Worm (Caenorhabditis elegans) whole organism, early embryonic: ENCODE measurements around the gene C05E4.15.

Experiments used
- B0310.2 ChIP-seq: sonication (generic microtip); optimal IDR thresholded peaks from 2 replicates; lab custom pipeline; 2016; ENCODE audit warnings: mild to moderate bottlenecking, missing genetic modification characterization, missing compliant biosample characterization
- F13C5.2 ChIP-seq: sonication (generic microtip); optimal IDR thresholded peaks from 2 replicates; lab custom pipeline; 2017; ENCODE audit warnings: mild to moderate bottlenecking, missing genetic modification characterization, inconsistent platforms, missing compliant biosample characterization
- aly-1 ChIP-seq: sonication (generic microtip); optimal IDR thresholded peaks from 2 replicates; lab custom pipeline; 2016; ENCODE audit warnings: missing genetic modification characterization, missing compliant biosample characterization
- ama-1 ChIP-seq: fragments of 150-350 bp; optimal IDR thresholded peaks from 2 replicates; lab custom pipeline; 2014
- ceh-13 ChIP-seq: fragments of 200-800 bp; sonication (Bioruptor generic); optimal IDR thresholded peaks from 2 replicates; lab custom pipeline; 2018; ENCODE audit warnings: mild to moderate bottlenecking, missing genetic modification characterization, missing compliant biosample characterization
- ceh-36 ChIP-seq: sonication (generic microtip); optimal IDR thresholded peaks from 2 replicates; lab custom pipeline; 2016; ENCODE audit warnings: missing genetic modification characterization, inconsistent platforms, missing compliant biosample characterization
- ets-7 ChIP-seq: sonication (generic microtip); optimal IDR thresholded peaks from 2 replicates; lab custom pipeline; 2016; ENCODE audit warnings: missing genotype, missing genetic modification characterization, missing compliant biosample characterization
- flt-1 ChIP-seq: fragments of 200-800 bp; sonication (Bioruptor generic); IDR thresholded peaks from 2 replicates; pipeline ENCODE4 v1.3.6; 2022; ENCODE audit warnings: missing genetic modification characterization, missing compliant biosample characterization
- hmbx-1 ChIP-seq: sonication (generic microtip); optimal IDR thresholded peaks from 2 replicates; lab custom pipeline; 2016; ENCODE audit warnings: mild to moderate bottlenecking, missing genetic modification characterization, missing compliant biosample characterization
- hmg-4 ChIP-seq: fragments of 200-800 bp; sonication (Bioruptor generic); optimal IDR thresholded peaks from 2 replicates; lab custom pipeline; 2018; ENCODE audit warnings: mild to moderate bottlenecking, missing genetic modification characterization, missing compliant biosample characterization
- hnd-1 ChIP-seq: sonication (generic microtip); optimal IDR thresholded peaks from 2 replicates; lab custom pipeline; 2016; ENCODE audit warnings: missing genetic modification characterization, missing compliant biosample characterization
- pes-1 ChIP-seq: fragments of 200-800 bp; sonication (Bioruptor generic); IDR thresholded peaks from 2 replicates; pipeline ENCODE4 v1.3.6; 2022; ENCODE audit warnings: missing genetic modification reagents, missing genetic modification characterization, missing compliant biosample characterization
- scrt-1 ChIP-seq: fragments of 200-800 bp; sonication (Bioruptor generic); IDR thresholded peaks from 2 replicates; pipeline ENCODE4 v1.3.6; 2022; ENCODE audit warnings: missing genetic modification characterization, missing compliant biosample characterization
- sea-1 ChIP-seq: fragments of 200-800 bp; sonication (Bioruptor generic); conservative IDR thresholded peaks from 2 replicates; pipeline ENCODE4 v1.3.6; 2022; ENCODE audit warnings: missing genetic modification characterization, missing compliant biosample characterization
- tbx-11 ChIP-seq: fragments of 200-800 bp; sonication (Bioruptor generic); IDR thresholded peaks from 2 replicates; pipeline ENCODE4 v1.3.6; 2022; ENCODE audit warnings: missing genetic modification characterization, missing compliant biosample characterization
- tbx-37 ChIP-seq: fragments of 200-800 bp; sonication (Bioruptor generic); conservative IDR thresholded peaks from 2 replicates; pipeline ENCODE4 v1.3.6; 2022; ENCODE audit warnings: missing genetic modification reagents, missing genetic modification characterization, missing compliant biosample characterization
- tra-4 ChIP-seq: sonication (generic microtip); optimal IDR thresholded peaks from 2 replicates; lab custom pipeline; 2017; ENCODE audit warnings: missing genetic modification characterization, missing compliant biosample characterization

Gene C05E4.15

ce11 chrV:743348-743747 lies 17.8 kb downstream of the C05E4.15 start, which contains the start of gene str-134:
TSS of gene str-134 (plus strand) at chrV:743648.
- TF ChIP-seq ama-1 (lab: Kevin White, UChicago) = no peak
- no peak for TF ChIP-seq pes-1 (GFP tag; lab: Robert Waterston, UW)
- TF ChIP-seq sea-1 (GFP tag; lab: Robert Waterston, UW) = no peak
- TF ChIP-seq tbx-11 (GFP tag; lab: Robert Waterston, UW) = no peak
- TF ChIP-seq ceh-36 (tag; lab: Kevin White, UChicago) = no peak

- TF ChIP-seq F13C5.2 (tag; lab: Kevin White, UChicago) = no peak
- no peak for TF ChIP-seq pes-1 (GFP tag; lab: Robert Waterston, UW)
- no peak for TF ChIP-seq tbx-37 (GFP tag; lab: Robert Waterston, UW)
- no peak for TF ChIP-seq tra-4 (tag; lab: Kevin White, UChicago)
- no peak for TF ChIP-seq aly-1 (tag; lab: Kevin White, UChicago)
- TF ChIP-seq B0310.2 (tag; lab: Kevin White, UChicago) = no peak
- TF ChIP-seq tbx-11 (GFP tag; lab: Robert Waterston, UW) = no peak
- TF ChIP-seq scrt-1 (GFP tag; lab: Robert Waterston, UW) = no peak
- no peak for TF ChIP-seq hmg-4 (GFP tag; lab: Kevin White, UChicago)
- no peak for TF ChIP-seq flt-1
- no peak for TF ChIP-seq ceh-13 (GFP tag; lab: Kevin White, UChicago)
- no peak for TF ChIP-seq ceh-36 (tag; lab: Kevin White, UChicago)
- TF ChIP-seq hmbx-1 (tag; lab: Kevin White, UChicago) = no peak
- no peak for TF ChIP-seq ets-7 (tag; lab: Kevin White, UChicago)
- TF ChIP-seq sea-1 (GFP tag; lab: Robert Waterston, UW) = no peak
- no peak for TF ChIP-seq ama-1 (lab: Kevin White, UChicago)
- TF ChIP-seq hnd-1 (tag; lab: Kevin White, UChicago) = no peak
Measured at ce11 chrV:741820-742219, 19.3 kb downstream of the C05E4.15 start, which contains the start of gene C05E4.7. TSS of gene C05E4.7 (plus strand) at chrV:742120.

ce11 chrV:738770-739169 lies 22.4 kb downstream of the C05E4.15 start, which contains the start of gene srj-24:
TSS of gene srj-24 (minus strand) at chrV:738870.
- TF ChIP-seq hnd-1 (tag; lab: Kevin White, UChicago) = no peak
- TF ChIP-seq ama-1 (lab: Kevin White, UChicago) = no peak
- no peak for TF ChIP-seq scrt-1 (GFP tag; lab: Robert Waterston, UW)
- no peak for TF ChIP-seq pes-1 (GFP tag; lab: Robert Waterston, UW)
- TF ChIP-seq ceh-36 (tag; lab: Kevin White, UChicago) = no peak
- TF ChIP-seq aly-1 (tag; lab: Kevin White, UChicago) = no peak
- TF ChIP-seq B0310.2 (tag; lab: Kevin White, UChicago) = no peak
- no peak for TF ChIP-seq sea-1 (GFP tag; lab: Robert Waterston, UW)
- TF ChIP-seq ets-7 (tag; lab: Kevin White, UChicago) = no peak
- TF ChIP-seq hmg-4 (GFP tag; lab: Kevin White, UChicago) = no peak

- TF ChIP-seq ceh-13 (GFP tag; lab: Kevin White, UChicago) (no peak), B0310.2 (tag; lab: Kevin White, UChicago) (no peak), ceh-36 (tag; lab: Kevin White, UChicago) (no peak), tra-4 (tag; lab: Kevin White, UChicago) (no peak), tbx-11 (GFP tag; lab: Robert Waterston, UW) (no peak), tbx-37 (GFP tag; lab: Robert Waterston, UW) (no peak), ama-1 (lab: Kevin White, UChicago) (no peak), scrt-1 (GFP tag; lab: Robert Waterston, UW) (no peak), hnd-1 (tag; lab: Kevin White, UChicago) (no peak), sea-1 (GFP tag; lab: Robert Waterston, UW) (no peak), hmg-4 (GFP tag; lab: Kevin White, UChicago) (no peak), aly-1 (tag; lab: Kevin White, UChicago) (no peak), hmbx-1 (tag; lab: Kevin White, UChicago) (no peak)
Measured at ce11 chrV:736171-736570, 25.0 kb downstream of the C05E4.15 start, which contains the start of gene srj-25. TSS of gene srj-25 (minus strand) at chrV:736271.

- TF ChIP-seq flt-1 = no peak
- TF ChIP-seq ets-7 (tag; lab: Kevin White, UChicago) = no peak
- no peak for TF ChIP-seq pes-1 (GFP tag; lab: Robert Waterston, UW)
- no peak for TF ChIP-seq F13C5.2 (tag; lab: Kevin White, UChicago)
- TF ChIP-seq ceh-36 (tag; lab: Kevin White, UChicago) = no peak
- TF ChIP-seq hmbx-1 (tag; lab: Kevin White, UChicago) = no peak
- TF ChIP-seq ceh-13 (GFP tag; lab: Kevin White, UChicago) = no peak
- no peak for TF ChIP-seq aly-1 (tag; lab: Kevin White, UChicago)
- TF ChIP-seq hnd-1 (tag; lab: Kevin White, UChicago) = no peak
- no peak for TF ChIP-seq scrt-1 (GFP tag; lab: Robert Waterston, UW)
- TF ChIP-seq tbx-11 (GFP tag; lab: Robert Waterston, UW) = no peak
- TF ChIP-seq tra-4 (tag; lab: Kevin White, UChicago) = no peak
- TF ChIP-seq sea-1 (GFP tag; lab: Robert Waterston, UW) = no peak
- TF ChIP-seq B0310.2 (tag; lab: Kevin White, UChicago) = no peak
- no peak for TF ChIP-seq hmg-4 (GFP tag; lab: Kevin White, UChicago)
- TF ChIP-seq tbx-37 (GFP tag; lab: Robert Waterston, UW) = no peak
Measured at ce11 chrV:731330-731729, 29.8 kb downstream of the C05E4.15 start.

ce11 chrV:730216-730615 lies 30.9 kb downstream of the C05E4.15 start:
- no peak for TF ChIP-seq aly-1 (tag; lab: Kevin White, UChicago)
- no peak for TF ChIP-seq sea-1 (GFP tag; lab: Robert Waterston, UW)
- no peak for TF ChIP-seq flt-1
- no peak for TF ChIP-seq ets-7 (tag; lab: Kevin White, UChicago)
- TF ChIP-seq hmbx-1 (tag; lab: Kevin White, UChicago) = no peak
- no peak for TF ChIP-seq scrt-1 (GFP tag; lab: Robert Waterston, UW)
- TF ChIP-seq ceh-13 (GFP tag; lab: Kevin White, UChicago) = no peak
- TF ChIP-seq B0310.2 (tag; lab: Kevin White, UChicago) = no peak
- TF ChIP-seq pes-1 (GFP tag; lab: Robert Waterston, UW) = no peak
- no peak for TF ChIP-seq hnd-1 (tag; lab: Kevin White, UChicago)
- no peak for TF ChIP-seq tra-4 (tag; lab: Kevin White, UChicago)
- no peak for TF ChIP-seq F13C5.2 (tag; lab: Kevin White, UChicago)
- no peak for TF ChIP-seq ceh-36 (tag; lab: Kevin White, UChicago)
- no peak for TF ChIP-seq ama-1 (lab: Kevin White, UChicago)
- no peak for TF ChIP-seq tbx-37 (GFP tag; lab: Robert Waterston, UW)
- no peak for TF ChIP-seq tbx-11 (GFP tag; lab: Robert Waterston, UW)
- no peak for TF ChIP-seq hmg-4 (GFP tag; lab: Kevin White, UChicago)
